Fruit fly (Drosophila melanogaster) whole organism, embryonic: Measurements from ENCODE around the gene drn.

Experiments used
- BtbVII ChIP-seq: fragments of 200-800 bp; sonication (Bioruptor generic); optimal IDR thresholded peaks from 3 replicates; lab custom pipeline; 2017; ENCODE audit warnings: missing biosample characterization, mild to moderate bottlenecking, missing genetic modification characterization
- CG10366 ChIP-seq: fragments of 200-800 bp; sonication (Bioruptor generic); IDR thresholded peaks from 2 replicates; pipeline ENCODE4 v1.3.6; 2022; ENCODE audit warnings: missing biosample characterization, missing genetic modification characterization
- CG10431 ChIP-seq: fragments of 200-800 bp; sonication (Bioruptor generic); optimal IDR thresholded peaks from 3 replicates; lab custom pipeline; 2018; ENCODE audit warnings: missing biosample characterization, mild to moderate bottlenecking, missing genetic modification characterization
- CG10543 ChIP-seq: fragments of 200-800 bp; sonication (Bioruptor generic); optimal IDR thresholded peaks from 3 replicates; lab custom pipeline; 2017; ENCODE audit warnings: missing biosample characterization, mild to moderate bottlenecking, missing genetic modification characterization, moderate library complexity
- CG12155 ChIP-seq: fragments of 200-800 bp; sonication (Bioruptor generic); optimal IDR thresholded peaks from 3 replicates; lab custom pipeline; 2016; ENCODE audit warnings: missing biosample characterization, missing genetic modification characterization
- CG13775 ChIP-seq: fragments of 200-800 bp; sonication (Bioruptor generic); optimal IDR thresholded peaks from 3 replicates; lab custom pipeline; 2017; ENCODE audit warnings: missing biosample characterization, mild to moderate bottlenecking, missing genetic modification characterization
- CG15479 ChIP-seq: fragments of 200-800 bp; sonication (Bioruptor generic); optimal IDR thresholded peaks from 3 replicates; lab custom pipeline; 2019; ENCODE audit warnings: missing biosample characterization, mild to moderate bottlenecking, missing genetic modification characterization, moderate library complexity
- CG2199 ChIP-seq: fragments of 200-800 bp; sonication (Bioruptor generic); IDR thresholded peaks from 3 replicates; pipeline ENCODE4 v1.3.6; 2022; ENCODE audit warnings: missing biosample characterization, missing genetic modification characterization
- CG32532 ChIP-seq: fragments of 200-800 bp; sonication (Bioruptor generic); IDR thresholded peaks from 2 replicates; pipeline ENCODE4 v1.3.6; 2022; ENCODE audit warnings: missing biosample characterization, missing genetic modification characterization
- CG33557 ChIP-seq: fragments of 200-800 bp; sonication (Bioruptor generic); optimal IDR thresholded peaks from 2 replicates; lab custom pipeline; 2019; ENCODE audit warnings: missing biosample characterization, mild to moderate bottlenecking, missing genetic modification characterization, moderate library complexity
- CG3407 ChIP-seq: fragments of 200-800 bp; sonication (Bioruptor generic); optimal IDR thresholded peaks from 2 replicates; lab custom pipeline; 2018; ENCODE audit warnings: missing biosample characterization, mild to moderate bottlenecking, missing genetic modification characterization
- CG6254 ChIP-seq: fragments of 200-800 bp; sonication (Bioruptor generic); optimal IDR thresholded peaks from 3 replicates; lab custom pipeline; 2017; ENCODE audit warnings: mild to moderate bottlenecking, missing biosample characterization, missing genetic modification reagents, missing genetic modification characterization
- CG6813 ChIP-seq: fragments of 200-800 bp; sonication (Bioruptor generic); optimal IDR thresholded peaks from 2 replicates; lab custom pipeline; 2017; ENCODE audit warnings: missing biosample characterization, missing genetic modification characterization, mild to moderate bottlenecking, moderate library complexity, missing genetic modification reagents
- CG7372 ChIP-seq: fragments of 200-800 bp; sonication (Bioruptor generic); IDR thresholded peaks from 2 replicates; pipeline ENCODE4 v1.3.6; 2022; ENCODE audit warnings: missing biosample characterization, missing genetic modification characterization
- CG8944 ChIP-seq: fragments of 200-800 bp; sonication (Bioruptor generic); optimal IDR thresholded peaks from 3 replicates; lab custom pipeline; 2016; ENCODE audit warnings: missing biosample characterization, missing genetic modification characterization
- CG9876 ChIP-seq: fragments of 200-800 bp; sonication (Bioruptor generic); optimal IDR thresholded peaks from 2 replicates; lab custom pipeline; 2016; ENCODE audit warnings: missing biosample characterization, missing genetic modification characterization
- CoRest ChIP-seq: fragments of 200-800 bp; sonication (Bioruptor generic); optimal IDR thresholded peaks from 3 replicates; lab custom pipeline; 2018; ENCODE audit warnings: missing biosample characterization, mild to moderate bottlenecking, missing genetic modification characterization, moderate library complexity
- CrebB ChIP-seq: fragments of 200-800 bp; sonication (Bioruptor generic); optimal IDR thresholded peaks from 3 replicates; lab custom pipeline; 2018; ENCODE audit warnings: missing biosample characterization, mild to moderate bottlenecking, missing genetic modification characterization
- D19B ChIP-seq: fragments of 200-800 bp; sonication (Bioruptor generic); optimal IDR thresholded peaks from 2 replicates; lab custom pipeline; 2017; ENCODE audit warnings: missing biosample characterization, mild to moderate bottlenecking, missing genetic modification characterization
- Dbx ChIP-seq: fragments of 200-800 bp; sonication (Bioruptor generic); IDR thresholded peaks from 3 replicates; pipeline ENCODE4 v1.3.6; 2022; ENCODE audit warnings: missing biosample characterization, missing genetic modification characterization
- Doc2 ChIP-seq: fragments of 200-800 bp; sonication (Bioruptor generic); IDR thresholded peaks from 2 replicates; pipeline ENCODE4 v1.3.6; 2022; ENCODE audit warnings: missing biosample characterization, missing genetic modification characterization
- Doc3 ChIP-seq: fragments of 200-800 bp; sonication (Bioruptor generic); IDR thresholded peaks from 3 replicates; pipeline ENCODE4 v1.3.6; 2022; ENCODE audit warnings: missing biosample characterization, missing genetic modification characterization; ENCODE audit not compliant: partially characterized antibody
- Hr39 ChIP-seq: fragments of >200 bp; optimal IDR thresholded peaks from 2 replicates; lab custom pipeline; 2017
- Med ChIP-seq: fragments of 200-800 bp; sonication (Bioruptor generic); peaks from one replicate; lab custom pipeline; 2016; ENCODE audit warnings: missing biosample characterization, missing genetic modification characterization, mild to moderate bottlenecking, inconsistent platforms, moderate library complexity
- NfI ChIP-seq: fragments of 200-800 bp; sonication (Bioruptor generic); optimal IDR thresholded peaks from 3 replicates; lab custom pipeline; 2018; ENCODE audit warnings: missing biosample characterization, mild to moderate bottlenecking, missing genetic modification characterization, moderate library complexity
- TFAM ChIP-seq: fragments of 200-800 bp; sonication (Bioruptor generic); optimal IDR thresholded peaks from 2 replicates; lab custom pipeline; 2017; ENCODE audit warnings: missing biosample characterization, missing genetic modification characterization, inconsistent platforms
- Trl ChIP-seq, 3 experiments: fragments of >200 bp in 2 of 3; fragments of 200-800 bp in 1 of 3; sonication (Bioruptor generic) in 1 of 3; optimal IDR thresholded peaks; 2 replicates in 1 of 3; 3 replicates in 2 of 3; lab custom pipeline; 2016 to 2017; ENCODE audit warnings: missing biosample characterization in 1 of 3, missing genetic modification characterization in 1 of 3
- ac ChIP-seq: fragments of 200-800 bp; sonication (Bioruptor generic); optimal IDR thresholded peaks from 3 replicates; lab custom pipeline; 2017; ENCODE audit warnings: missing biosample characterization, mild to moderate bottlenecking, missing genetic modification characterization
- az2 ChIP-seq: fragments of 200-800 bp; sonication (Bioruptor generic); optimal IDR thresholded peaks from 3 replicates; lab custom pipeline; 2016; ENCODE audit warnings: missing biosample characterization, missing genetic modification characterization
- bowl ChIP-seq: fragments of 200-800 bp; sonication (Bioruptor generic); IDR thresholded peaks from 2 replicates; pipeline ENCODE4 v1.3.6; 2022; ENCODE audit warnings: missing biosample characterization, missing genetic modification characterization
- br ChIP-seq: fragments of >200 bp; optimal IDR thresholded peaks from 2 replicates; lab custom pipeline; 2017
- btn ChIP-seq: fragments of 200-800 bp; sonication (Bioruptor generic); optimal IDR thresholded peaks from 2 replicates; lab custom pipeline; 2016; ENCODE audit warnings: missing biosample characterization, missing genetic modification characterization
- dimm ChIP-seq: fragments of 200-800 bp; sonication (Bioruptor generic); IDR thresholded peaks from 2 replicates; pipeline ENCODE4 v1.3.6; 2022; ENCODE audit warnings: missing biosample characterization, missing genetic modification characterization
- dm ChIP-seq: fragments of 200-800 bp; sonication (Bioruptor generic); optimal IDR thresholded peaks from 3 replicates; lab custom pipeline; 2016; ENCODE audit warnings: missing biosample characterization, missing genetic modification characterization
- dmrt99B ChIP-seq: fragments of 200-800 bp; sonication (Bioruptor generic); optimal IDR thresholded peaks from 2 replicates; lab custom pipeline; 2018; ENCODE audit warnings: missing biosample characterization, mild to moderate bottlenecking, missing genetic modification characterization, moderate library complexity
- en ChIP-seq: fragments of 200-800 bp; sonication (Bioruptor generic); optimal IDR thresholded peaks from 2 replicates; lab custom pipeline; 2016; ENCODE audit warnings: missing biosample characterization, missing genetic modification characterization
- eyg ChIP-seq: fragments of 200-800 bp; sonication (Bioruptor generic); optimal IDR thresholded peaks from 3 replicates; lab custom pipeline; 2016; ENCODE audit warnings: missing biosample characterization, missing genetic modification characterization
- gcm ChIP-seq: fragments of 200-800 bp; sonication (Bioruptor generic); optimal IDR thresholded peaks from 2 replicates; lab custom pipeline; 2019; ENCODE audit warnings: missing biosample characterization, mild to moderate bottlenecking, missing genetic modification characterization, moderate library complexity
- ham ChIP-seq: fragments of 200-800 bp; sonication (Bioruptor generic); IDR thresholded peaks from 2 replicates; pipeline ENCODE4 v1.3.6; 2022; ENCODE audit warnings: missing biosample characterization, missing genetic modification characterization
- knrl ChIP-seq: fragments of 200-800 bp; sonication (Bioruptor generic); IDR thresholded peaks from 3 replicates; pipeline ENCODE4 v1.3.6; 2022; ENCODE audit warnings: missing biosample characterization, missing genetic modification characterization; ENCODE audit not compliant: partially characterized antibody
- lola ChIP-seq, 3 experiments: fragments of >200 bp in 2 of 3; fragments of 200-800 bp in 1 of 3; sonication (Bioruptor generic) in 1 of 3; optimal IDR thresholded peaks; 2 replicates each; lab custom pipeline; 2017 to 2019; ENCODE audit warnings: missing biosample characterization in 3 of 3, missing genetic modification characterization in 3 of 3, mild to moderate bottlenecking in 1 of 3, moderate library complexity in 1 of 3
- mirr ChIP-seq: fragments of 200-800 bp; sonication (Bioruptor generic); optimal IDR thresholded peaks from 3 replicates; lab custom pipeline; 2018; ENCODE audit warnings: missing biosample characterization, mild to moderate bottlenecking, missing genetic modification characterization
- org-1 ChIP-seq: fragments of 200-800 bp; sonication (Bioruptor generic); optimal IDR thresholded peaks from 2 replicates; lab custom pipeline; 2017; ENCODE audit warnings: missing biosample characterization, missing genetic modification characterization
- p53 ChIP-seq: fragments of 200-800 bp; sonication (Bioruptor generic); optimal IDR thresholded peaks from 2 replicates; lab custom pipeline; 2016; ENCODE audit warnings: missing biosample characterization, missing genetic modification characterization
- pho ChIP-seq: fragments of 200-800 bp; sonication (Bioruptor generic); optimal IDR thresholded peaks from 2 replicates; lab custom pipeline; 2016; ENCODE audit warnings: missing biosample characterization, missing genetic modification characterization
- run ChIP-seq: fragments of 200-800 bp; sonication (Bioruptor generic); optimal IDR thresholded peaks from 3 replicates; lab custom pipeline; 2018; ENCODE audit warnings: missing biosample characterization, mild to moderate bottlenecking, missing genetic modification characterization
- shn ChIP-seq: fragments of 200-800 bp; sonication (Bioruptor generic); optimal IDR thresholded peaks from 3 replicates; lab custom pipeline; 2016; ENCODE audit warnings: missing biosample characterization, missing genetic modification characterization
- tgo ChIP-seq: fragments of 200-800 bp; sonication (Bioruptor generic); IDR thresholded peaks from 3 replicates; pipeline ENCODE4 v1.3.6; 2022; ENCODE audit warnings: missing biosample characterization, missing genetic modification characterization
- tio ChIP-seq: fragments of 200-800 bp; sonication (Bioruptor generic); optimal IDR thresholded peaks from 2 replicates; lab custom pipeline; 2017; ENCODE audit warnings: missing biosample characterization, missing genetic modification characterization, inconsistent platforms

Gene drn

dm6 chr3R:9342248-9342882 is 2.3 kb downstream of the drn start (continued):
- no peak for TF ChIP-seq TFAM (GFP tag; lab: Kevin White, UChicago)
- peak; percentile 79 for TF ChIP-seq CrebB (tag; lab: Kevin White, UChicago)
- TF ChIP-seq D19B (GFP tag; lab: Kevin White, UChicago) = no peak
- peak; percentile 60 for TF ChIP-seq CG6813 (GFP tag; lab: Kevin White, UChicago)
- peak; percentile 25 for TF ChIP-seq ac
- TF ChIP-seq shn (GFP tag; lab: Kevin White, UChicago) = no peak
- no peak for TF ChIP-seq CG6254 (GFP tag; lab: Kevin White, UChicago)
- TF ChIP-seq lola (GFP tag; optimal IDR thresholded peaks at IDR 0.05; lab: Kevin White, UChicago) = peak in 1 of 3 experiments; percentile 32
- TF ChIP-seq CG10366 (GFP tag; lab: Robert Waterston, UW) = peak; percentile 7; the same call in 1 of the 2 replicates
- peak; percentile 31 for TF ChIP-seq CG13775
- TF ChIP-seq run = peak; percentile 51
- 0 out of 3 replicates have a peak, but pooled peaks have one; percentile 19 for TF ChIP-seq CG2199 (GFP tag; lab: Robert Waterston, UW)

DNA sequence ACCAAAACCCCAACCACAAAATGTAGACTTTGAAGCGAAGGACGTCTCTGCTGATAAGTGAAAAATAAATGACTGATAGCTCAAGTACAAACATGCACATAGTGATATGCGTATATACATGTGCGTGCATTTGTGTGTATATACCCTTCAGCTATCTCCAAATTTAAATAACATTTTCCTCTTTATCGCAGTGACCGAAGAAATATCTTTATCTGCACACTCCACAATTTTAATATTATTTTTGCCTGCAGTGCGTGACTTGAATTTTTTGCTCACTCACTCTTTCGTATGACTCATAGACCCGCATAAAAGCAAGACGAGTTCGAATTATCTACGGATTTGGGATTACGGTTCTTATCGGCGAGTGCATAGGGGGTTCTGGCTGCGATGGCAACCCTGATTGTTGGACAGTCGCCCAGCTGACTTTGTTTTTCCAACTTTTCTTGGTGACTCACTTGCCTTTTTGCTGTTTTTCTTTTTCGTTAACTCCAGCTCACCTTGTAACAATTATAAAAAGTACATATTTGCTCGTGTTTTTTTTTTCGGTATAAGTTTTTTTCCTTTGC is 3.1 kb downstream of the drn start:
- no peak for TF ChIP-seq dmrt99B
- TF ChIP-seq CG2199 (GFP tag; lab: Robert Waterston, UW) = peak; percentile 75; the same call in 1 of the 3 replicates
- TF ChIP-seq CG8944 (GFP tag; lab: Kevin White, UChicago) = no peak
- TF ChIP-seq knrl = no peak
- TF ChIP-seq Trl (optimal IDR thresholded peaks at IDR 0.05; lab: Kevin White, UChicago) = no peak
- no peak for TF ChIP-seq Trl (GFP tag; optimal IDR thresholded peaks at IDR 0.05; lab: Kevin White, UChicago)
- no peak for TF ChIP-seq NfI (GFP tag; lab: Kevin White, UChicago)
- TF ChIP-seq mirr (GFP tag; lab: Kevin White, UChicago) = peak; percentile 53
- TF ChIP-seq eyg (GFP tag; lab: Kevin White, UChicago) = peak; percentile 6
- TF ChIP-seq CG9876 = no peak
- peak; percentile 16 for TF ChIP-seq CG10431 (GFP tag; lab: Kevin White, UChicago)
- no peak for TF ChIP-seq dm (GFP tag; lab: Kevin White, UChicago)
- no peak for TF ChIP-seq CG32532 (GFP tag; lab: Robert Waterston, UW)
- no peak for TF ChIP-seq CG33557 (GFP tag; lab: Kevin White, UChicago)
- TF ChIP-seq BtbVII (GFP tag; lab: Kevin White, UChicago) = peak; percentile 9
- peak; percentile 69 for TF ChIP-seq gcm (GFP tag; lab: Kevin White, UChicago)
- TF ChIP-seq br = no peak
- TF ChIP-seq CG15479 = peak; percentile 39
- peak; percentile 31 for TF ChIP-seq p53
- TF ChIP-seq en (GFP tag; lab: Kevin White, UChicago) = no peak
- no peak for TF ChIP-seq az2 (GFP tag; lab: Kevin White, UChicago)
- no peak for TF ChIP-seq CoRest
- no peak for TF ChIP-seq btn (GFP tag; lab: Kevin White, UChicago)
- no peak for TF ChIP-seq Doc3 (GFP tag; lab: Robert Waterston, UW)
- TF ChIP-seq ham (GFP tag; lab: Robert Waterston, UW) = no peak
- TF ChIP-seq Med (GFP tag; lab: Kevin White, UChicago) = peak; percentile 82
- TF ChIP-seq bowl (GFP tag; lab: Robert Waterston, UW) = no peak
- no peak for TF ChIP-seq CG10543 (GFP tag; lab: Kevin White, UChicago)
- no peak for TF ChIP-seq tgo
- no peak for TF ChIP-seq CG7372 (GFP tag; lab: Robert Waterston, UW)
- TF ChIP-seq Dbx = no peak
- TF ChIP-seq CG3407 (GFP tag; lab: Kevin White, UChicago) = no peak
- TF ChIP-seq CG12155 = no peak
- no peak for TF ChIP-seq pho (GFP tag; lab: Kevin White, UChicago)
- TF ChIP-seq tio (GFP tag; lab: Kevin White, UChicago) = no peak
- no peak for TF ChIP-seq dimm
- no peak for TF ChIP-seq Hr39
- no peak for TF ChIP-seq org-1
- no peak for TF ChIP-seq Doc2 (GFP tag; lab: Robert Waterston, UW)
